Worm (Caenorhabditis elegans) whole organism, L3 larva: ENCODE data around the gene C09G9.1.

Experiments used
- R02D3.7 ChIP-seq: fragments of 150-350 bp; optimal IDR thresholded peaks from 2 replicates; lab custom pipeline; 2014; ENCODE audit warnings: missing biosample characterization, missing genetic modification characterization
- ZK546.5 ChIP-seq: sonication (generic microtip); optimal IDR thresholded peaks from 2 replicates; lab custom pipeline; 2017; ENCODE audit warnings: missing biosample characterization, missing genetic modification characterization
- aly-2 ChIP-seq: fragments of 150-350 bp; optimal IDR thresholded peaks from 2 replicates; lab custom pipeline; 2014; ENCODE audit warnings: missing biosample characterization, missing genetic modification characterization
- ceh-28 ChIP-seq: fragments of 150-350 bp; optimal IDR thresholded peaks from 2 replicates; lab custom pipeline; 2014; ENCODE audit warnings: missing biosample characterization, missing genetic modification reagents, missing genetic modification characterization
- daf-12 ChIP-seq: fragments of 150-350 bp; optimal IDR thresholded peaks from 2 replicates; lab custom pipeline; 2014; ENCODE audit warnings: missing biosample characterization, missing genetic modification reagents, missing genetic modification characterization
- egl-27 ChIP-seq: sonication (generic microtip); optimal IDR thresholded peaks from 4 replicates; lab custom pipeline; 2017; ENCODE audit warnings: missing biosample characterization, missing genetic modification reagents, missing genetic modification characterization
- egl-5 ChIP-seq: fragments of 150-350 bp; optimal IDR thresholded peaks from 2 replicates; lab custom pipeline; 2017; ENCODE audit warnings: missing biosample characterization, missing genetic modification reagents, missing genetic modification characterization, inconsistent platforms
- elt-1 ChIP-seq: fragments of 150-350 bp; optimal IDR thresholded peaks from 2 replicates; lab custom pipeline; 2014; ENCODE audit warnings: missing biosample characterization, missing genetic modification characterization
- elt-2 ChIP-seq: sonication (generic microtip); optimal IDR thresholded peaks from 2 replicates; lab custom pipeline; 2016; ENCODE audit warnings: missing genetic modification reagents, mild to moderate bottlenecking, missing genetic modification characterization, missing compliant biosample characterization
- elt-3 ChIP-seq, 3 experiments: fragments of 150-350 bp in 1 of 3; sonication (generic microtip) in 2 of 3; optimal IDR thresholded peaks; 2 replicates in 2 of 3; 4 replicates in 1 of 3; lab custom pipeline; 2014 to 2017; ENCODE audit warnings: missing biosample characterization in 3 of 3, missing genetic modification characterization in 3 of 3
- eor-1 ChIP-seq, 2 experiments: fragments of 150-350 bp; optimal IDR thresholded peaks; 2 replicates each; lab custom pipeline; 2014 to 2018; ENCODE audit warnings: missing biosample characterization in 2 of 2, missing genetic modification characterization in 2 of 2
- fkh-10 ChIP-seq: sonication (generic microtip); optimal IDR thresholded peaks from 2 replicates; lab custom pipeline; 2017; ENCODE audit warnings: missing biosample characterization, missing genetic modification reagents, missing genetic modification characterization
- fkh-2 ChIP-seq: fragments of 150-350 bp; optimal IDR thresholded peaks from 2 replicates; lab custom pipeline; 2014; ENCODE audit warnings: missing biosample characterization, missing genetic modification reagents, missing genetic modification characterization
- fos-1 ChIP-seq: fragments of 150-350 bp; optimal IDR thresholded peaks from 2 replicates; lab custom pipeline; 2014; ENCODE audit warnings: missing biosample characterization, missing genetic modification characterization
- jun-1 ChIP-seq: fragments of 150-350 bp; optimal IDR thresholded peaks from 2 replicates; lab custom pipeline; 2014; ENCODE audit warnings: missing biosample characterization, missing genetic modification reagents, missing genetic modification characterization
- lin-39 ChIP-seq: fragments of 150-350 bp; optimal IDR thresholded peaks from 2 replicates; lab custom pipeline; 2018; ENCODE audit warnings: missing biosample characterization, missing genetic modification reagents, missing genetic modification characterization
- lsy-12 ChIP-seq: sonication (generic microtip); optimal IDR thresholded peaks from 2 replicates; lab custom pipeline; 2016; ENCODE audit warnings: mild to moderate bottlenecking, missing genetic modification characterization, missing compliant biosample characterization
- mml-1 ChIP-seq: fragments of 150-350 bp; sonication (generic microtip); optimal IDR thresholded peaks from 3 replicates; lab custom pipeline; 2014; ENCODE audit warnings: missing biosample characterization, missing genetic modification characterization
- nhr-11 ChIP-seq: fragments of 150-350 bp; optimal IDR thresholded peaks from 2 replicates; lab custom pipeline; 2014; ENCODE audit warnings: missing biosample characterization, missing genetic modification characterization
- nhr-12 ChIP-seq: fragments of 150-350 bp; optimal IDR thresholded peaks from 2 replicates; lab custom pipeline; 2014; ENCODE audit warnings: missing biosample characterization, missing genetic modification characterization
- nhr-23 ChIP-seq: fragments of 150-350 bp; optimal IDR thresholded peaks from 2 replicates; lab custom pipeline; 2014; ENCODE audit warnings: missing biosample characterization, missing genetic modification reagents, missing genetic modification characterization
- nhr-237 ChIP-seq: fragments of 150-350 bp; optimal IDR thresholded peaks from 2 replicates; lab custom pipeline; 2014; ENCODE audit warnings: missing biosample characterization, missing genetic modification characterization
- nhr-25 ChIP-seq: sonication (generic microtip); optimal IDR thresholded peaks from 2 replicates; lab custom pipeline; 2017; ENCODE audit warnings: missing biosample characterization, missing genetic modification characterization
- nhr-28 ChIP-seq: fragments of 150-350 bp; optimal IDR thresholded peaks from 2 replicates; lab custom pipeline; 2014; ENCODE audit warnings: missing biosample characterization, missing genetic modification characterization
- nhr-43 ChIP-seq: sonication (generic microtip); optimal IDR thresholded peaks from 2 replicates; lab custom pipeline; 2016; ENCODE audit warnings: mild to moderate bottlenecking, missing genetic modification characterization, missing compliant biosample characterization; ENCODE audit not compliant: poor library complexity, severe bottlenecking
- pha-4 ChIP-seq: fragments of 150-350 bp; optimal IDR thresholded peaks from 2 replicates; lab custom pipeline; 2014; ENCODE audit warnings: missing biosample characterization, missing genetic modification reagents, missing genetic modification characterization
- skn-1 ChIP-seq: fragments of 150-350 bp; optimal IDR thresholded peaks from 2 replicates; lab custom pipeline; 2014; ENCODE audit warnings: missing biosample characterization, missing genetic modification characterization
- snpc-4 ChIP-seq: fragments of 150-350 bp; optimal IDR thresholded peaks from 2 replicates; lab custom pipeline; 2014; ENCODE audit warnings: missing biosample characterization, missing genetic modification characterization
- unc-39 ChIP-seq: sonication (generic microtip); optimal IDR thresholded peaks from 4 replicates; lab custom pipeline; 2017; ENCODE audit warnings: missing biosample characterization, missing genetic modification characterization
- zag-1 ChIP-seq: fragments of 150-350 bp; optimal IDR thresholded peaks from 2 replicates; lab custom pipeline; 2014; ENCODE audit warnings: missing biosample characterization, missing genetic modification characterization
- ztf-4 ChIP-seq: fragments of 150-350 bp; optimal IDR thresholded peaks from 2 replicates; lab custom pipeline; 2014; ENCODE audit warnings: missing biosample characterization, missing genetic modification characterization

The C09G9.1 gene

ce11 chrIV:8816617-8817016 is 48.7 kb downstream of the C09G9.1 start:
- TF ChIP-seq eor-1 (tag; optimal IDR thresholded peaks at IDR 0.05; lab: Kevin White, UChicago) (no peak), pha-4 (no peak), ceh-28 (tag; lab: Kevin White, UChicago) (no peak), lin-39 (tag; lab: Kevin White, UChicago) (no peak), nhr-237 (tag; lab: Kevin White, UChicago) (no peak), nhr-25 (tag; lab: Kevin White, UChicago) (no peak), elt-2 (no peak), skn-1 (tag; lab: Kevin White, UChicago) (no peak), fkh-2 (no peak), R02D3.7 (no peak), elt-1 (tag; lab: Kevin White, UChicago) (no peak), zag-1 (tag; lab: Kevin White, UChicago) (no peak), nhr-28 (tag; lab: Kevin White, UChicago) (no peak), lsy-12 (tag; lab: Kevin White, UChicago) (no peak), nhr-11 (no peak), egl-27 (tag; lab: Kevin White, UChicago) (no peak), daf-12 (tag; lab: Kevin White, UChicago) (no peak)

- TF ChIP-seq fos-1 (no peak), snpc-4 (tag; lab: Kevin White, UChicago) (no peak), nhr-23 (tag; lab: Kevin White, UChicago) (no peak), ztf-4 (tag; lab: Kevin White, UChicago) (no peak), aly-2 (tag; lab: Kevin White, UChicago) (no peak), lin-39 (tag; lab: Kevin White, UChicago) (no peak), egl-5 (tag; lab: Kevin White, UChicago) (no peak), unc-39 (no peak), jun-1 (no peak), nhr-43 (no peak), fkh-10 (GFP tag; lab: Kevin White, UChicago) (no peak)
Observed at ce11 chrIV:8816029-8816428, 49.3 kb downstream of the C09G9.1 start, which contains the start of gene grsp-2. Gene grsp-2 (plus strand): TSS chrIV:8816329.

- TF ChIP-seq nhr-23 (tag; lab: Kevin White, UChicago) (peak; percentile 66), elt-3 (tag; optimal IDR thresholded peaks at IDR 0.05; lab: Kevin White, UChicago) (peak in 1 of 3 experiments; percentile 48), fkh-10 (GFP tag; lab: Kevin White, UChicago) (no peak), nhr-43 (peak; percentile 2), lsy-12 (tag; lab: Kevin White, UChicago) (no peak), nhr-28 (tag; lab: Kevin White, UChicago) (no peak)
Observed at ce11 chrIV:8815162-8815561, 50.1 kb downstream of the C09G9.1 start.

ce11 chrIV:8813614-8814013 is 51.7 kb downstream of the C09G9.1 start, which contains the start of gene exc-5:
Gene exc-5 (minus strand): TSS chrIV:8813670.
- TF ChIP-seq nhr-28 (tag; lab: Kevin White, UChicago) = no peak
- no peak for TF ChIP-seq aly-2 (tag; lab: Kevin White, UChicago)
- no peak for TF ChIP-seq egl-5 (tag; lab: Kevin White, UChicago)
- no peak for TF ChIP-seq ZK546.5
- TF ChIP-seq ceh-28 (tag; lab: Kevin White, UChicago) = no peak
- no peak for TF ChIP-seq elt-2
- TF ChIP-seq mml-1 (tag; lab: Kevin White, UChicago) = no peak
- TF ChIP-seq fkh-2 = no peak
- no peak for TF ChIP-seq nhr-12
